Worm (Caenorhabditis elegans) whole organism, L4 larva: Measurements from ENCODE around the gene srw-123.

Experiments used
- Y5F2A.4 ChIP-seq: fragments of 200-800 bp; sonication (Bioruptor generic); optimal IDR thresholded peaks from 2 replicates; lab custom pipeline; 2018; ENCODE audit warnings: mild to moderate bottlenecking, missing genetic modification characterization, missing compliant biosample characterization
- ceh-62 ChIP-seq: sonication (generic microtip); optimal IDR thresholded peaks from 2 replicates; lab custom pipeline; 2017; ENCODE audit warnings: missing biosample characterization, missing genetic modification characterization
- dmd-9 ChIP-seq: fragments of 200-800 bp; sonication (Bioruptor generic); IDR thresholded peaks from 2 replicates; pipeline ENCODE4 v1.3.6; 2022; ENCODE audit warnings: missing genetic modification reagents, missing genetic modification characterization, missing compliant biosample characterization
- dve-1 ChIP-seq: sonication (generic microtip); optimal IDR thresholded peaks from 2 replicates; lab custom pipeline; 2017; ENCODE audit warnings: antibody characterized with exemption, mild to moderate bottlenecking, missing genetic modification characterization, missing compliant biosample characterization; ENCODE audit not compliant: insufficient read depth
- egl-27 ChIP-seq: sonication (generic microtip); optimal IDR thresholded peaks from 3 replicates; lab custom pipeline; 2017; ENCODE audit warnings: missing biosample characterization, missing genetic modification reagents, missing genetic modification characterization
- rbr-2 ChIP-seq: sonication (generic microtip); optimal IDR thresholded peaks from 2 replicates; lab custom pipeline; 2016; ENCODE audit warnings: missing genotype, missing genetic modification characterization, missing compliant biosample characterization
- ztf-11 ChIP-seq: fragments of 150-350 bp; optimal IDR thresholded peaks from 2 replicates; lab custom pipeline; 2014; ENCODE audit warnings: missing biosample characterization, missing genetic modification characterization

DNA sequence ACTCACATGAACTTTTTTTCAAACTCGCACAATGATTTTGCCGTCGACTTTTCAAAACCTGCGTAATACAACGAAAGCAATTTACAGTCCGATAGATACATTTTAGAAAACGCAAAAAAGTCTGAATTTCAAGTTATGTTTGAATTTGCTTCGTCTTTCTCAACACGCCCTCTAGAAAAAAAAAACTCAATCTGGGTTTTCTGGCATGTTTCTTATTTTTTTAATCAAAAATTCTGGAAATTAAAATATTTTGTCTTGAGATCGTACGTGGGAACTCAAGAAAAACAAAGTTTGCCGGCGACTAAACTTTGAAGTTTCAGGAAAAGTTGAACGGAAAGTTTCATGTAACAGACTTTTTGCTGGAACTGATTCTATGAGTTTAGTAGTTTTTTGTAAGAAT lies 18.6 kb upstream of the srw-123 start, which contains the start of gene srw-115:
- TF ChIP-seq ceh-62 (tag; lab: Kevin White, UChicago) (no peak), rbr-2 (tag; lab: Kevin White, UChicago) (no peak), egl-27 (tag; lab: Kevin White, UChicago) (no peak), ztf-11 (tag; lab: Kevin White, UChicago) (no peak), dve-1 (tag; lab: Kevin White, UChicago) (no peak), dmd-9 (GFP tag; lab: Robert Waterston, UW) (no peak), Y5F2A.4 (GFP tag; lab: Kevin White, UChicago) (no peak)
